Fruit fly (Drosophila melanogaster) whole organism, embryonic: ENCODE data around the gene CG9117.

Experiments used
- Asciz ChIP-seq: fragments of 200-800 bp; sonication (Bioruptor generic); optimal IDR thresholded peaks from 2 replicates; lab custom pipeline; 2017; ENCODE audit warnings: missing biosample characterization, mild to moderate bottlenecking, missing genetic modification characterization, missing genetic modification reagents
- CG10366 ChIP-seq: fragments of 200-800 bp; sonication (Bioruptor generic); IDR thresholded peaks from 2 replicates; pipeline ENCODE4 v1.3.6; 2022; ENCODE audit warnings: missing biosample characterization, missing genetic modification characterization
- CG11696 ChIP-seq: fragments of 200-800 bp; sonication (Bioruptor generic); IDR thresholded peaks from 2 replicates; pipeline ENCODE4 v1.3.6; 2022; ENCODE audit warnings: missing biosample characterization, missing genetic modification characterization
- CG12155 ChIP-seq: fragments of 200-800 bp; sonication (Bioruptor generic); optimal IDR thresholded peaks from 3 replicates; lab custom pipeline; 2016; ENCODE audit warnings: missing biosample characterization, missing genetic modification characterization
- CG12219 ChIP-seq: fragments of 200-800 bp; sonication (Bioruptor generic); optimal IDR thresholded peaks from 3 replicates; lab custom pipeline; 2018; ENCODE audit warnings: missing biosample characterization, mild to moderate bottlenecking, missing genetic modification characterization
- CG13775 ChIP-seq: fragments of 200-800 bp; sonication (Bioruptor generic); optimal IDR thresholded peaks from 3 replicates; lab custom pipeline; 2017; ENCODE audit warnings: missing biosample characterization, mild to moderate bottlenecking, missing genetic modification characterization
- CG13894 ChIP-seq: fragments of 200-800 bp; sonication (Bioruptor generic); optimal IDR thresholded peaks from 3 replicates; lab custom pipeline; 2018; ENCODE audit warnings: missing biosample characterization, mild to moderate bottlenecking, missing genetic modification characterization, moderate library complexity
- CG1603 ChIP-seq: fragments of 200-800 bp; sonication (Bioruptor generic); optimal IDR thresholded peaks from 2 replicates; lab custom pipeline; 2019; ENCODE audit warnings: missing biosample characterization, mild to moderate bottlenecking, missing genetic modification characterization, moderate library complexity
- CG17802 ChIP-seq: fragments of 200-800 bp; sonication (Bioruptor generic); optimal IDR thresholded peaks from 2 replicates; lab custom pipeline; 2018; ENCODE audit warnings: missing biosample characterization, mild to moderate bottlenecking, missing genetic modification characterization, moderate library complexity
- CG2875 ChIP-seq: fragments of 200-800 bp; sonication (Bioruptor generic); optimal IDR thresholded peaks from 2 replicates; lab custom pipeline; 2017; ENCODE audit warnings: missing biosample characterization, mild to moderate bottlenecking, missing genetic modification characterization, missing genetic modification reagents
- CG3407 ChIP-seq: fragments of 200-800 bp; sonication (Bioruptor generic); optimal IDR thresholded peaks from 2 replicates; lab custom pipeline; 2018; ENCODE audit warnings: missing biosample characterization, mild to moderate bottlenecking, missing genetic modification characterization
- CG3726 ChIP-seq: fragments of 200-800 bp; sonication (Bioruptor generic); IDR thresholded peaks from 3 replicates; pipeline ENCODE4, ENCODE4 v1.3.6; 2022; ENCODE audit warnings: missing biosample characterization, missing genetic modification characterization
- CG4707 ChIP-seq: fragments of 200-800 bp; sonication (Bioruptor generic); optimal IDR thresholded peaks from 2 replicates; lab custom pipeline; 2018; ENCODE audit warnings: missing biosample characterization, mild to moderate bottlenecking, missing genetic modification characterization, moderate library complexity
- CG8290 ChIP-seq, 3 experiments: fragments of 200-800 bp; sonication (Bioruptor generic); optimal IDR thresholded peaks; 2 replicates each; lab custom pipeline; 2016 to 2019; ENCODE audit warnings: missing biosample characterization in 3 of 3, missing genetic modification characterization in 3 of 3, mild to moderate bottlenecking in 2 of 3, moderate library complexity in 1 of 3
- Deaf1 ChIP-seq: fragments of 200-800 bp; optimal IDR thresholded peaks from 3 replicates; lab custom pipeline; 2019; ENCODE audit warnings: missing biosample characterization, mild to moderate bottlenecking, missing genetic modification characterization, moderate library complexity
- Dll ChIP-seq: fragments of 200-800 bp; sonication (Bioruptor generic); IDR thresholded peaks from 4 replicates; pipeline ENCODE4 v1.3.6; 2022; ENCODE audit warnings: missing biosample characterization, missing genetic modification characterization; ENCODE audit not compliant: partially characterized antibody
- Fer3 ChIP-seq: fragments of 200-800 bp; sonication (Bioruptor generic); optimal IDR thresholded peaks from 2 replicates; lab custom pipeline; 2018; ENCODE audit warnings: missing biosample characterization, mild to moderate bottlenecking, missing genetic modification characterization, moderate library complexity
- H15 ChIP-seq: fragments of 200-800 bp; sonication (Bioruptor generic); IDR thresholded peaks from 3 replicates; pipeline ENCODE4 v1.3.6; 2022; ENCODE audit warnings: missing biosample characterization, missing genetic modification characterization
- Hmr ChIP-seq: fragments of 200-800 bp; sonication (Bioruptor generic); optimal IDR thresholded peaks from 3 replicates; lab custom pipeline; 2017; ENCODE audit warnings: mild to moderate bottlenecking, missing biosample characterization, missing genetic modification reagents, missing genetic modification characterization
- Myb ChIP-seq: fragments of 200-800 bp; sonication (Bioruptor generic); optimal IDR thresholded peaks from 2 replicates; lab custom pipeline; 2016; ENCODE audit warnings: missing biosample characterization, missing genetic modification characterization
- Pdp1 ChIP-seq, 2 experiments: fragments of 200-800 bp; sonication (Bioruptor generic); optimal IDR thresholded peaks; 3 replicates each; lab custom pipeline; 2016; ENCODE audit warnings: missing biosample characterization in 2 of 2, missing genetic modification characterization in 2 of 2, mild to moderate bottlenecking in 1 of 2, moderate library complexity in 1 of 2
- Sin3A ChIP-seq: fragments of >200 bp; optimal IDR thresholded peaks from 2 replicates; lab custom pipeline; 2018
- Sry-δ ChIP-seq: fragments of 200-800 bp; sonication (Bioruptor generic); optimal IDR thresholded peaks from 2 replicates; lab custom pipeline; 2016; ENCODE audit warnings: missing biosample characterization, missing genetic modification characterization
- Ssrp ChIP-seq: fragments of 200-800 bp; sonication (Bioruptor generic); optimal IDR thresholded peaks from 2 replicates; lab custom pipeline; 2018; ENCODE audit warnings: missing biosample characterization, mild to moderate bottlenecking, missing genetic modification characterization, moderate library complexity
- Tbp ChIP-seq: fragments of >200 bp; optimal IDR thresholded peaks from 2 replicates; lab custom pipeline; 2018; ENCODE audit warnings: missing biosample characterization, missing genetic modification characterization
- abd-A ChIP-seq: fragments of 200-800 bp; sonication (Bioruptor generic); optimal IDR thresholded peaks from 3 replicates; lab custom pipeline; 2019; ENCODE audit warnings: missing biosample characterization, mild to moderate bottlenecking, missing genetic modification characterization, moderate library complexity
- bab2 ChIP-seq: fragments of 200-800 bp; sonication (Bioruptor generic); optimal IDR thresholded peaks from 2 replicates; lab custom pipeline; 2016; ENCODE audit warnings: missing biosample characterization, missing genetic modification characterization
- caup ChIP-seq: fragments of 200-800 bp; sonication (Bioruptor generic); optimal IDR thresholded peaks from 3 replicates; lab custom pipeline; 2017; ENCODE audit warnings: missing biosample characterization, mild to moderate bottlenecking, missing genetic modification characterization, moderate library complexity; ENCODE audit not compliant: severe bottlenecking
- cg ChIP-seq: fragments of 200-800 bp; sonication (Bioruptor generic); optimal IDR thresholded peaks from 3 replicates; lab custom pipeline; 2019; ENCODE audit warnings: missing biosample characterization, mild to moderate bottlenecking, missing genetic modification characterization, moderate library complexity
- ci ChIP-seq: fragments of 200-800 bp; sonication (Bioruptor generic); IDR thresholded peaks from 3 replicates; pipeline ENCODE4 v1.3.6; 2022; ENCODE audit warnings: missing biosample characterization, missing genetic modification characterization
- da ChIP-seq: fragments of 200-800 bp; sonication (Bioruptor generic); optimal IDR thresholded peaks from 2 replicates; lab custom pipeline; 2016; ENCODE audit warnings: missing biosample characterization, missing genetic modification characterization
- dm ChIP-seq: fragments of 200-800 bp; sonication (Bioruptor generic); optimal IDR thresholded peaks from 3 replicates; lab custom pipeline; 2016; ENCODE audit warnings: missing biosample characterization, missing genetic modification characterization
- eyg ChIP-seq: fragments of 200-800 bp; sonication (Bioruptor generic); optimal IDR thresholded peaks from 3 replicates; lab custom pipeline; 2016; ENCODE audit warnings: missing biosample characterization, missing genetic modification characterization
- ftz-f1 ChIP-seq: fragments of 200-800 bp; sonication (Bioruptor generic); optimal IDR thresholded peaks from 2 replicates; lab custom pipeline; 2016; ENCODE audit warnings: missing biosample characterization, missing genetic modification characterization
- gro ChIP-seq: fragments of 200-800 bp; sonication (Bioruptor generic); optimal IDR thresholded peaks from 2 replicates; lab custom pipeline; 2016; ENCODE audit warnings: missing biosample characterization, missing genetic modification characterization
- ham ChIP-seq: fragments of 200-800 bp; sonication (Bioruptor generic); IDR thresholded peaks from 2 replicates; pipeline ENCODE4 v1.3.6; 2022; ENCODE audit warnings: missing biosample characterization, missing genetic modification characterization
- hkb ChIP-seq, 2 experiments: fragments of 200-800 bp in 1 of 2; fragments of >200 bp in 1 of 2; sonication (Bioruptor generic) in 1 of 2; IDR thresholded peaks in 1 of 2; optimal IDR thresholded peaks in 1 of 2; 2 replicates each; pipeline versions ENCODE4 v1.3.6 to Lab custom; 2017 to 2022; ENCODE audit warnings: missing biosample characterization in 1 of 2, missing genetic modification characterization in 1 of 2
- lab ChIP-seq: fragments of 200-800 bp; sonication (Bioruptor generic); optimal IDR thresholded peaks from 3 replicates; lab custom pipeline; 2017; ENCODE audit warnings: missing biosample characterization, missing genetic modification characterization, mild to moderate bottlenecking, moderate library complexity, missing genetic modification reagents
- lbe ChIP-seq: fragments of 200-800 bp; sonication (Bioruptor generic); optimal IDR thresholded peaks from 2 replicates; lab custom pipeline; 2016; ENCODE audit warnings: missing biosample characterization, mild to moderate bottlenecking, missing genetic modification characterization
- oc ChIP-seq: fragments of 200-800 bp; sonication (Bioruptor generic); optimal IDR thresholded peaks from 2 replicates; lab custom pipeline; 2018; ENCODE audit warnings: missing biosample characterization, mild to moderate bottlenecking, missing genetic modification characterization, moderate library complexity
- seq ChIP-seq: fragments of 200-800 bp; sonication (Bioruptor generic); IDR thresholded peaks from 2 replicates; pipeline ENCODE4 v1.3.6; 2022; ENCODE audit warnings: missing biosample characterization, missing genetic modification characterization
- sisA ChIP-seq: fragments of 200-800 bp; sonication (Bioruptor generic); IDR thresholded peaks from 2 replicates; pipeline ENCODE4 v1.3.6; 2022; ENCODE audit warnings: missing biosample characterization, missing genetic modification characterization
- slou ChIP-seq: fragments of 200-800 bp; sonication (Bioruptor generic); optimal IDR thresholded peaks from 3 replicates; lab custom pipeline; 2016; ENCODE audit warnings: missing biosample characterization, missing genetic modification characterization
- tio ChIP-seq: fragments of 200-800 bp; sonication (Bioruptor generic); optimal IDR thresholded peaks from 2 replicates; lab custom pipeline; 2017; ENCODE audit warnings: missing biosample characterization, missing genetic modification characterization, inconsistent platforms
- ttk ChIP-seq: fragments of 200-800 bp; sonication (Bioruptor generic); IDR thresholded peaks from 2 replicates; pipeline ENCODE4 v2.1.2; 2022; ENCODE audit warnings: missing biosample characterization, missing genetic modification characterization

Gene CG9117

DNA sequence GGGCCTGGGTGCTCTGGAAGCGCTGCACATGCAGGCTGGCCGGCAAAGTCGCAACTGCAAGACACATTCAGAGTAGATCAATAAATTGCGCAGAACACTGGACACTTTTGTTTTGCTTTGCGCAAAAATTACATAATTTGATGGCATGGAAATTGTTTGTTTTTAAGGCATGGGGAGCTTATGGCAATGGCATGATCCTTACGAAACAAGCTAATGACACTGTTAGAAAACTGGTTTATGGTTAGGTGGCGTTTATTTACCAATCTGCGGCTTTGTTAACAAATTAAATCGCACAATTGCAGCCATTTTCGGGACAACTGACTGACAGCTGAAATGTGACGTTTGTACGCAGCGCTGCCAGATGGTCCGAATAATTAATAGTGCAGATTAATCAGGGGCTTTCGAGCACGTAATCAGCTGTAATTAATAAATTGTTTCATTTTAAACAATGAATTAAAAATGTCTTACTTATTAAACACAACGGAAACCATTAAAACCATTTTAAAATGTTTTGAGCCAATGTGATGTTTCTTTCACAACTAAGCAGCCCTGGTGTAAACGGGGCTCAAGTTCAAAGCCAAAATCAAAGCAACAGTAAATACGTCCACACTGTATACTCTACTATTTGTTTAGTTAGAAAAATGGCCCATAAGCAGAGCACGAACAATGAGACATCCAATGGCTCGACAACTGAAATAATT lies 24.8 kb upstream of the CG9117 start, which contains the start of the genes ND-51 and CG13994 (continued):
- TF ChIP-seq CG2875 (GFP tag; lab: Kevin White, UChicago) (peak; percentile 69), Fer3 (tag; lab: Kevin White, UChicago) (peak; percentile 83), CG1603 (tag; lab: Kevin White, UChicago) (peak; percentile 85), slou (GFP tag; lab: Kevin White, UChicago) (peak; percentile 84), Ssrp (tag; lab: Kevin White, UChicago) (peak; percentile 82), CG12155 (peak; percentile 81), lbe (GFP tag; lab: Kevin White, UChicago) (no peak), Dll (GFP tag; lab: Robert Waterston, UW) (peak; percentile 62; the same call in 3 of the 4 replicates), da (GFP tag; lab: Kevin White, UChicago) (peak; percentile 76), Hmr (GFP tag; lab: Kevin White, UChicago) (peak; percentile 82), CG13775 (peak; percentile 84), CG10366 (GFP tag; lab: Robert Waterston, UW) (peak; percentile 77), Tbp (GFP tag; lab: Kevin White, UChicago) (no peak), CG4707 (no peak), Myb (GFP tag; lab: Kevin White, UChicago) (peak; percentile 68), CG3407 (GFP tag; lab: Kevin White, UChicago) (peak; percentile 39), Asciz (GFP tag; lab: Kevin White, UChicago) (peak; percentile 55), eyg (GFP tag; lab: Kevin White, UChicago) (peak; percentile 76), caup (GFP tag; lab: Kevin White, UChicago) (peak; percentile 85), abd-A (no peak), CG13894 (tag; lab: Kevin White, UChicago) (peak; percentile 78), gro (GFP tag; lab: Kevin White, UChicago) (peak; percentile 87), cg (GFP tag; lab: Kevin White, UChicago) (no peak), CG11696 (GFP tag; lab: Robert Waterston, UW) (0 out of 2 replicates have a peak, but pooled peaks have one; percentile 16), CG17802 (tag; lab: Kevin White, UChicago) (peak; percentile 100), dm (GFP tag; lab: Kevin White, UChicago) (peak; percentile 70)

DNA sequence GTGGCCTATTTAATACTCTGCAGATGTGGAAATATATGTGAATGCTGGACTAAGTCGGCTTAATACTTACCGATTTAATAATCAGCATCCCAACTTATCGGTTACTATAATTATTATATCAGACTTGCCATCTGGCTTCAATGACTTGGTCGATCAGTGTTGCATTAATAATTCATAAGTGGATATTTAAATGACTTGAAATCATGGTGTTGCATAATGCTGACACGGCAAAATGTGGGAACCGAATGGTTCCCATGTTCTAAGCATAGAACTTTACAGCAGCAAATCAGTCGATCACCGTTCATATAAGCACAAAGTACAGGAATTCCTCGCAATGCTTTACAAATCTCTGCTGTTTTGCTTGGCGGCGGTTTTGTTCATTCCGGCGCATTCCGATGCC lies 22.5 kb upstream of the CG9117 start, which contains the start of gene CG34180:
TSS of gene CG34180 (plus strand) at position 301 of the 400 bp plus-strand sequence.
- TF ChIP-seq Sry-δ (GFP tag; lab: Kevin White, UChicago) (no peak), Pdp1 (GFP tag; optimal IDR thresholded peaks at IDR 0.05; lab: Kevin White, UChicago) (peak in 1 of 2 experiments; percentile 17)

DNA sequence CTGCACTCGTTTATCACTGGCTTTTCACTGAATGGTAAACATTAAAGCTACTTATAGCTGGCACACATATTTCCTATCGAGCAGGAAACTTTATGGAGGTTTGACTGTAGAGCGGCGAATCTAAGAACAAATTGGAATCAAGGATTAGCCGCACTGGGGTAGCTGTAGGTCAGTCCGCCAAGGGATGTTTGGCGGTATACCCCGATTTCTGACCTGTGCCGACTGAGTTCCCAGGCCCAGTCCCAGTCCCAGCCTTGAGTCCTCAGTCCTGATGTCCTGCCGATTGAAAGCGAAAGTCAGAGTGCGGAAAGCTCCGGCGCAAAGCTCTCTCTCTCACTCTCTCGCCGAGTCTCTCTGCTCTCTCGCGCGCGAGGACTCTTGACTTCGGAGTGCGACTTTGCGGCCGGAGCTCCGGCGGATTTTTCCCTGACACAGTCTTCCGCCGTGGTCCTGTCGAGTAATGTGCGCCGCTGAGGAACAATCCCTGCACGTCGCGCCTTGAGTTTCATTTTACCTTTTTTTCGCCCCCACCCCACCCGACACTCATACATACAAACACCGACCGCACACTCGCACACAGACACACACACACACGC lies 16.3 kb upstream of the CG9117 start, which contains the start of gene CG13995:
TSS of gene CG13995 (plus strand) at position 429 of the 596 bp plus-strand sequence.
- no peak for TF ChIP-seq hkb (optimal IDR thresholded peaks at IDR 0.05; lab: Kevin White, UChicago)
- TF ChIP-seq hkb (GFP tag; IDR thresholded peaks at IDR 0.05; lab: Robert Waterston, UW) = peak; percentile 19; the same call in 1 of the 2 replicates
- TF ChIP-seq ttk (GFP tag; lab: Robert Waterston, UW) = 0 out of 2 replicates have a peak, but pooled peaks have one; percentile 24
- no peak for TF ChIP-seq CG12219 (GFP tag; lab: Kevin White, UChicago)
- no peak for TF ChIP-seq bab2 (GFP tag; lab: Kevin White, UChicago)
- TF ChIP-seq CG3726 (GFP tag; lab: Robert Waterston, UW) = no peak
- TF ChIP-seq tio (GFP tag; lab: Kevin White, UChicago) = no peak
- TF ChIP-seq Sin3A (lab: Kevin White, UChicago) = no peak
- TF ChIP-seq Deaf1 (tag; lab: Kevin White, UChicago) = peak; percentile 89
- TF ChIP-seq seq (GFP tag; lab: Robert Waterston, UW) = peak; percentile 31; the same call in 1 of the 2 replicates
- no peak for TF ChIP-seq H15 (GFP tag; lab: Robert Waterston, UW)
- no peak for TF ChIP-seq sisA (GFP tag; lab: Robert Waterston, UW)
- no peak for TF ChIP-seq oc
- TF ChIP-seq ci (GFP tag; lab: Robert Waterston, UW) = no peak
- TF ChIP-seq ftz-f1 (GFP tag; lab: Kevin White, UChicago) = no peak
- TF ChIP-seq ham = no peak
- TF ChIP-seq lab (GFP tag; lab: Kevin White, UChicago) = peak; percentile 22
- TF ChIP-seq CG8290 (GFP tag; optimal IDR thresholded peaks at IDR 0.05; lab: Kevin White, UChicago) = no peak
- TF ChIP-seq CG8290 (tag; optimal IDR thresholded peaks at IDR 0.05; lab: Kevin White, UChicago) = no peak
- no peak for TF ChIP-seq Hmr (GFP tag; lab: Kevin White, UChicago)
